Fruit fly (Drosophila melanogaster): ENCODE measurements around the gene CG42460.

CG42460 gene

dm6 chr2L:3356193-3356645 is 32.1 kb downstream of the CG42460 start:
- TF ChIP-seq Oaz (GFP tag; IDR thresholded peaks at IDR 0.05) (no peak), CG4282 (GFP tag; optimal IDR thresholded peaks at IDR 0.05) (no peak), CG17612 (GFP tag; IDR thresholded peaks at IDR 0.05) (0 out of 2 replicates have a peak, but pooled peaks have one; percentile 19), CG10462 (GFP tag; optimal IDR thresholded peaks at IDR 0.05) (no peak), lilli (GFP tag; optimal IDR thresholded peaks at IDR 0.05) (peak; percentile 46), CG7928 (GFP tag; optimal IDR thresholded peaks at IDR 0.05) (no peak), Hmr (GFP tag; optimal IDR thresholded peaks at IDR 0.05) (peak; percentile 51), pnt (GFP tag; optimal IDR thresholded peaks at IDR 0.05) (no peak), slbo (GFP tag; IDR thresholded peaks at IDR 0.05) (peak; percentile 63), cwo (GFP tag; optimal IDR thresholded peaks at IDR 0.05) (peak; percentile 58), shn (GFP tag; optimal IDR thresholded peaks at IDR 0.05) (peak; percentile 15), fu2 (GFP tag; optimal IDR thresholded peaks at IDR 0.05) (no peak), CG14710 (tag; optimal IDR thresholded peaks at IDR 0.05) (no peak), HmgZ (tag; optimal IDR thresholded peaks at IDR 0.05) (no peak), YL-1 (GFP tag; optimal IDR thresholded peaks at IDR 0.05) (no peak), CG18599 (GFP tag; optimal IDR thresholded peaks at IDR 0.05) (peak; percentile 66), Xrp1 (GFP tag; IDR thresholded peaks at IDR 0.05) (no peak), gro (GFP tag; optimal IDR thresholded peaks at IDR 0.05) (peak; percentile 33), CG10543 (GFP tag; optimal IDR thresholded peaks at IDR 0.05) (peak; percentile 52), CG1529 (GFP tag; optimal IDR thresholded peaks at IDR 0.05) (no peak), CG15514 (GFP tag; optimal IDR thresholded peaks at IDR 0.05) (peak; percentile 37), ranshi (GFP tag; IDR thresholded peaks at IDR 0.05) (no peak), exex (tag; optimal IDR thresholded peaks at IDR 0.05) (peak; percentile 33), CG6765 (GFP tag; optimal IDR thresholded peaks at IDR 0.05) (no peak), lmd (GFP tag; IDR thresholded peaks at IDR 0.05) (peak; percentile 32; the same call in 1 of the 2 replicates), peb (GFP tag; IDR thresholded peaks at IDR 0.05) (no peak), CG8944 (GFP tag; optimal IDR thresholded peaks at IDR 0.05) (peak; percentile 0), CG6654 (GFP tag; optimal IDR thresholded peaks at IDR 0.05) (no peak), Bdp1 (GFP tag; optimal IDR thresholded peaks at IDR 0.05) (no peak), Atf6 (GFP tag; IDR thresholded peaks at IDR 0.05) (peak; percentile 52; the same call in 1 of the 2 replicates), CG43689 (GFP tag; IDR thresholded peaks at IDR 0.05) (no peak), sqz (GFP tag; optimal IDR thresholded peaks at IDR 0.05) (peak; percentile 22), CG10274 (GFP tag; optimal IDR thresholded peaks at IDR 0.05) (no peak), unpg (GFP tag; optimal IDR thresholded peaks at IDR 0.05) (no peak), p53 (GFP tag; optimal IDR thresholded peaks at IDR 0.05) (peak; percentile 5), Hr39 (optimal IDR thresholded peaks at IDR 0.05) (no peak), CG3281 (GFP tag; optimal IDR thresholded peaks at IDR 0.05) (peak; percentile 10), Meics (GFP tag; optimal IDR thresholded peaks at IDR 0.05) (peak; percentile 19), CG9817 (tag; optimal IDR thresholded peaks at IDR 0.05) (no peak), dysf (GFP tag; IDR thresholded peaks at IDR 0.05) (no peak; the same call in 2 of the 3 replicates), CG30020 (tag; optimal IDR thresholded peaks at IDR 0.05) (no peak), zfh2 (GFP tag; optimal IDR thresholded peaks at IDR 0.05) (peak; percentile 24), Atf3 (GFP tag; optimal IDR thresholded peaks at IDR 0.05) (no peak), ewg (GFP tag; optimal IDR thresholded peaks at IDR 0.05) (no peak), lola (GFP tag; optimal IDR thresholded peaks at IDR 0.05) (no peak), CG31365 (tag; optimal IDR thresholded peaks at IDR 0.05) (no peak), amos (GFP tag; IDR thresholded peaks at IDR 0.05; ENCODE audit: partially characterized antibody) (no peak), CG14014 (GFP tag; IDR thresholded peaks at IDR 0.05) (0 out of 2 replicates have a peak, but pooled peaks have one; percentile 22), crc (GFP tag; optimal IDR thresholded peaks at IDR 0.05) (no peak), Sox100B (GFP tag; optimal IDR thresholded peaks at IDR 0.05) (no peak), stc (GFP tag; IDR thresholded peaks at IDR 0.05) (no peak)
